Worm (Caenorhabditis elegans): ENCODE measurements around the gene sri-30.

sri-30 gene

ce11 chrII:3002211-3002610 lies 43.8 kb upstream of the sri-30 start, which contains the start of gene lido-10:
Gene lido-10, plus strand, starts transcription at chrII:3002511.
- TF ChIP-seq nhr-21 (tag; optimal IDR thresholded peaks at IDR 0.05) (no peak), mdl-1 (tag; optimal IDR thresholded peaks at IDR 0.05) (no peak), aly-2 (tag; optimal IDR thresholded peaks at IDR 0.05) (no peak), ztf-4 (tag; optimal IDR thresholded peaks at IDR 0.05) (no peak), egl-27 (tag; optimal IDR thresholded peaks at IDR 0.05) (no peak), nhr-77 (tag; optimal IDR thresholded peaks at IDR 0.05) (no peak), ZK546.5 (tag; optimal IDR thresholded peaks at IDR 0.05) (no peak), nhr-237 (tag; optimal IDR thresholded peaks at IDR 0.05) (no peak), alr-1 (tag; optimal IDR thresholded peaks at IDR 0.05) (no peak), gmeb-1 (tag; optimal IDR thresholded peaks at IDR 0.05) (no peak), F13H6.1 (tag; optimal IDR thresholded peaks at IDR 0.05) (no peak), nhr-11 (tag; optimal IDR thresholded peaks at IDR 0.05) (no peak), blmp-1 (tag; optimal IDR thresholded peaks at IDR 0.05; ENCODE audit: insufficient read depth) (no peak), peb-1 (tag; optimal IDR thresholded peaks at IDR 0.05) (no peak), lin-39 (tag; optimal IDR thresholded peaks at IDR 0.05) (no peak), ceh-16 (tag; optimal IDR thresholded peaks at IDR 0.05) (no peak), snpc-4 (tag; optimal IDR thresholded peaks at IDR 0.05) (no peak), ztf-1 (GFP tag; conservative IDR thresholded peaks at IDR 0.05) (no peak), lin-13 (GFP tag; optimal IDR thresholded peaks at IDR 0.05) (no peak)

ce11 chrII:3003667-3004066 lies 42.3 kb upstream of the sri-30 start, which contains the start of gene lido-11:
Gene lido-11, plus strand, starts transcription at chrII:3003967.
- no peak for TF ChIP-seq lin-13 (GFP tag; optimal IDR thresholded peaks at IDR 0.05)
- no peak for TF ChIP-seq ceh-82 (tag; optimal IDR thresholded peaks at IDR 0.05)
- TF ChIP-seq sma-3 (GFP tag; optimal IDR thresholded peaks at IDR 0.05): no peak
- no peak for TF ChIP-seq skn-1 (tag; optimal IDR thresholded peaks at IDR 0.05)
- TF ChIP-seq aly-2 (tag; optimal IDR thresholded peaks at IDR 0.05): no peak
- no peak for TF ChIP-seq sem-4 (tag; optimal IDR thresholded peaks at IDR 0.05)
- no peak for TF ChIP-seq ztf-4 (tag; optimal IDR thresholded peaks at IDR 0.05)
- TF ChIP-seq mbf-1 (tag; optimal IDR thresholded peaks at IDR 0.05): no peak
- TF ChIP-seq elt-1 (tag; optimal IDR thresholded peaks at IDR 0.05): no peak
- TF ChIP-seq nhr-25 (tag; optimal IDR thresholded peaks at IDR 0.05): no peak
- TF ChIP-seq dmd-4 (tag; optimal IDR thresholded peaks at IDR 0.05): no peak
- no peak for TF ChIP-seq nhr-6 (tag; optimal IDR thresholded peaks at IDR 0.05)
- no peak for TF ChIP-seq nhr-21 (tag; optimal IDR thresholded peaks at IDR 0.05)
- no peak for TF ChIP-seq ZK546.5 (tag; optimal IDR thresholded peaks at IDR 0.05)
- no peak for TF ChIP-seq alr-1 (tag; optimal IDR thresholded peaks at IDR 0.05)
- no peak for TF ChIP-seq ama-1 (optimal IDR thresholded peaks at IDR 0.05)
- no peak for TF ChIP-seq unc-62 (GFP tag; optimal IDR thresholded peaks at IDR 0.05)
- TF ChIP-seq peb-1 (tag; optimal IDR thresholded peaks at IDR 0.05): no peak
- no peak for TF ChIP-seq ceh-16 (tag; optimal IDR thresholded peaks at IDR 0.05)

- TF ChIP-seq peb-1 (tag; optimal IDR thresholded peaks at IDR 0.05) (no peak), nhr-6 (tag; optimal IDR thresholded peaks at IDR 0.05) (no peak), sma-3 (GFP tag; optimal IDR thresholded peaks at IDR 0.05) (no peak), unc-62 (GFP tag; optimal IDR thresholded peaks at IDR 0.05) (no peak), nhr-11 (tag; optimal IDR thresholded peaks at IDR 0.05) (no peak), nhr-10 (tag; optimal IDR thresholded peaks at IDR 0.05) (no peak), nhr-237 (tag; optimal IDR thresholded peaks at IDR 0.05) (no peak), sem-4 (tag; optimal IDR thresholded peaks at IDR 0.05) (no peak), dmd-4 (tag; optimal IDR thresholded peaks at IDR 0.05) (no peak), C34F6.9 (tag; optimal IDR thresholded peaks at IDR 0.05) (no peak), ztf-11 (tag; optimal IDR thresholded peaks at IDR 0.05) (no peak), elt-3 (tag; optimal IDR thresholded peaks at IDR 0.05) (no peak), lsy-2 (tag; optimal IDR thresholded peaks at IDR 0.05) (no peak), lin-39 (tag; optimal IDR thresholded peaks at IDR 0.05) (no peak), unc-39 (tag; optimal IDR thresholded peaks at IDR 0.05) (no peak), ztf-4 (tag; optimal IDR thresholded peaks at IDR 0.05) (no peak), unc-55 (GFP tag; optimal IDR thresholded peaks at IDR 0.05) (no peak)
These were observed 40.5 kb upstream of the sri-30 start, which contains the start of gene lido-12 for ce11 chrII:3005499-3005898. Gene lido-12, plus strand, starts transcription at chrII:3005799.

ce11 chrII:3008400-3008799 lies 37.6 kb upstream of the sri-30 start, which contains the start of gene sdz-5:
Gene sdz-5, plus strand, starts transcription at chrII:3008700.
- TF ChIP-seq elt-3 (tag; optimal IDR thresholded peaks at IDR 0.05) (no peak), sma-3 (GFP tag; optimal IDR thresholded peaks at IDR 0.05) (no peak), unc-62 (GFP tag; optimal IDR thresholded peaks at IDR 0.05) (no peak)

Measured in whole organism, L2 larva.